Worm (Caenorhabditis elegans) whole organism, late embryonic: ENCODE data around the gene rib-2.

Experiments used
- F13H6.1 ChIP-seq: sonication (generic microtip); optimal IDR thresholded peaks from 2 replicates; lab custom pipeline; 2016; ENCODE audit warnings: missing genetic modification characterization, missing compliant biosample characterization
- K09A11.1 ChIP-seq: sonication (generic microtip); optimal IDR thresholded peaks from 2 replicates; lab custom pipeline; 2017; ENCODE audit warnings: antibody characterized with exemption, mild to moderate bottlenecking, missing genetic modification characterization, missing compliant biosample characterization; ENCODE audit not compliant: insufficient read depth
- ceh-45 ChIP-seq: fragments of 200-800 bp; sonication (Bioruptor generic); IDR thresholded peaks from 2 replicates; pipeline ENCODE4 v1.3.6; 2022; ENCODE audit warnings: missing genetic modification reagents, missing genetic modification characterization, missing compliant biosample characterization
- ets-4 ChIP-seq: sonication (generic microtip); optimal IDR thresholded peaks from 2 replicates; lab custom pipeline; 2016; ENCODE audit warnings: missing genetic modification characterization, missing compliant biosample characterization
- hlh-30 ChIP-seq: sonication (generic microtip); optimal IDR thresholded peaks from 2 replicates; lab custom pipeline; 2017; ENCODE audit warnings: antibody characterized with exemption, missing genetic modification characterization, missing compliant biosample characterization; ENCODE audit not compliant: insufficient read depth
- lin-11 ChIP-seq: fragments of 200-800 bp; sonication (Bioruptor generic); optimal IDR thresholded peaks from 2 replicates; lab custom pipeline; 2018; ENCODE audit warnings: mild to moderate bottlenecking, missing genetic modification characterization, missing compliant biosample characterization
- nhr-232 ChIP-seq: sonication (generic microtip); optimal IDR thresholded peaks from 2 replicates; lab custom pipeline; 2016; ENCODE audit warnings: missing genetic modification characterization, missing compliant biosample characterization
- pha-4 ChIP-seq: fragments of 150-350 bp; optimal IDR thresholded peaks from 2 replicates; lab custom pipeline; 2018; ENCODE audit warnings: missing biosample characterization, missing genetic modification reagents, missing genetic modification characterization
- pqm-1 ChIP-seq: sonication (generic microtip); optimal IDR thresholded peaks from 2 replicates; lab custom pipeline; 2016; ENCODE audit warnings: missing genetic modification characterization, missing compliant biosample characterization
- tbx-2 ChIP-seq: sonication (generic microtip); optimal IDR thresholded peaks from 2 replicates; lab custom pipeline; 2016; ENCODE audit warnings: missing genetic modification characterization, missing compliant biosample characterization
- unc-55 ChIP-seq: sonication (generic microtip); optimal IDR thresholded peaks from 2 replicates; lab custom pipeline; 2017; ENCODE audit warnings: missing biosample characterization, missing genetic modification reagents, missing genetic modification characterization

DNA sequence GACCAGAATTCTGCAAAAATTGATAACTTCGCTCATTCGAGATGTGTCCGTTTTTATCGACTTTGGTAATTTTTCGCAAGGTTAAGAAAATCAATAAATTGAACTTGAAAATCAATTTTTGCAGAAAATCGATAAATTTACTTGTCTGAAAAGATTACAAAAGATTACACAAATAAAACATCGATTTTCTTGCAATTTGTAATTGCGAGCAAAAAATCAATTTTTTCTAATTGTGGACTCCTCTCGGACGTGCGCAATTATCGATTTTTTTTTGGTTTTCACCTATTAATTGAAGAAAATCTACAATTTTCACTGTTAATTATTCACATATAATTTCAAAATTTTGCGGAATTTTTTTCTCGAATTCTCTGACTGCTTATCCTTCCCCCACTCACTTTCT, 48.6 kb downstream of the rib-2 start:
- TF ChIP-seq nhr-232: no peak
- TF ChIP-seq ets-4 (tag; lab: Kevin White, UChicago): no peak
- no peak for TF ChIP-seq ceh-45
- TF ChIP-seq tbx-2 (tag; lab: Kevin White, UChicago): no peak
- TF ChIP-seq F13H6.1 (tag; lab: Kevin White, UChicago): no peak
- TF ChIP-seq pqm-1 (tag; lab: Kevin White, UChicago): no peak
- TF ChIP-seq K09A11.1: no peak
- TF ChIP-seq lin-11 (tag; lab: Kevin White, UChicago): no peak
- TF ChIP-seq hlh-30 (tag; lab: Kevin White, UChicago): no peak
- no peak for TF ChIP-seq unc-55 (GFP tag; lab: Kevin White, UChicago)
- no peak for TF ChIP-seq pha-4 (tag; lab: Kevin White, UChicago)
